Fruit fly (Drosophila melanogaster) whole organism, adult: ENCODE results near the gene CheA29a.

Experiments
- CG11617 ChIP-seq: fragments of 200-800 bp; sonication (Bioruptor generic); optimal IDR thresholded peaks from 2 replicates; lab custom pipeline; 2017; ENCODE audit warnings: mild to moderate bottlenecking, missing biosample characterization, missing genetic modification reagents, missing genetic modification characterization
- CG12768 ChIP-seq: fragments of 200-800 bp; sonication (Bioruptor generic); optimal IDR thresholded peaks from 2 replicates; lab custom pipeline; 2017; ENCODE audit warnings: missing biosample characterization, missing genetic modification characterization, mild to moderate bottlenecking, moderate library complexity, missing genetic modification reagents
- CG14711 ChIP-seq: fragments of 200-800 bp; sonication (Bioruptor generic); optimal IDR thresholded peaks from 2 replicates; lab custom pipeline; 2018; ENCODE audit warnings: missing biosample characterization, mild to moderate bottlenecking, missing genetic modification characterization, moderate library complexity
- CG1620 ChIP-seq: fragments of 200-800 bp; sonication (Bioruptor generic); optimal IDR thresholded peaks from 2 replicates; lab custom pipeline; 2016; ENCODE audit warnings: missing biosample characterization, missing genetic modification characterization
- CG33017 ChIP-seq: fragments of 200-800 bp; sonication (Bioruptor generic); optimal IDR thresholded peaks from 2 replicates; lab custom pipeline; 2018; ENCODE audit warnings: missing biosample characterization, mild to moderate bottlenecking, missing genetic modification characterization, moderate library complexity
- CG5204 ChIP-seq: fragments of 200-800 bp; sonication (Bioruptor generic); optimal IDR thresholded peaks from 2 replicates; lab custom pipeline; 2016; ENCODE audit warnings: missing biosample characterization, missing genetic modification characterization
- CG7045 ChIP-seq: fragments of 200-800 bp; sonication (Bioruptor generic); optimal IDR thresholded peaks from 2 replicates; lab custom pipeline; 2017; ENCODE audit warnings: missing biosample characterization, mild to moderate bottlenecking, missing genetic modification characterization
- CG7101 ChIP-seq: fragments of 200-800 bp; sonication (Bioruptor generic); optimal IDR thresholded peaks from 2 replicates; lab custom pipeline; 2018; ENCODE audit warnings: missing biosample characterization, mild to moderate bottlenecking, missing genetic modification characterization, moderate library complexity
- Clk ChIP-seq: fragments of 200-800 bp; sonication (Bioruptor generic); optimal IDR thresholded peaks from 2 replicates; lab custom pipeline; 2017; ENCODE audit warnings: missing biosample characterization, missing genetic modification characterization
- Crg-1 ChIP-seq: fragments of 200-800 bp; sonication (Bioruptor generic); optimal IDR thresholded peaks from 2 replicates; lab custom pipeline; 2016; ENCODE audit warnings: missing biosample characterization, missing genetic modification characterization
- Hr96 ChIP-seq: fragments of 200-800 bp; sonication (Bioruptor generic); optimal IDR thresholded peaks from 2 replicates; lab custom pipeline; 2016; ENCODE audit warnings: missing biosample characterization, missing genetic modification characterization
- Mnt ChIP-seq: fragments of 200-800 bp; sonication (Bioruptor generic); optimal IDR thresholded peaks from 2 replicates; lab custom pipeline; 2016; ENCODE audit warnings: missing biosample characterization, mild to moderate bottlenecking, missing genetic modification characterization
- bab1 ChIP-seq: fragments of 200-800 bp; sonication (Bioruptor generic); optimal IDR thresholded peaks from 3 replicates; lab custom pipeline; 2019; ENCODE audit warnings: missing biosample characterization, mild to moderate bottlenecking, missing genetic modification characterization, moderate library complexity
- cic ChIP-seq: fragments of 200-800 bp; sonication (Bioruptor generic); optimal IDR thresholded peaks from 2 replicates; lab custom pipeline; 2017; ENCODE audit warnings: missing biosample characterization, mild to moderate bottlenecking, missing genetic modification characterization, moderate library complexity
- cnc ChIP-seq, 2 experiments: fragments of >200 bp; optimal IDR thresholded peaks; 2 replicates each; lab custom pipeline; 2017
- kay ChIP-seq: fragments of 200-800 bp; sonication (Bioruptor generic); peaks from one replicate; lab custom pipeline; 2016; ENCODE audit warnings: missing biosample characterization, missing genetic modification characterization, borderline replicate concordance
- ovo ChIP-seq: fragments of 200-800 bp; sonication (Bioruptor generic); optimal IDR thresholded peaks from 2 replicates; lab custom pipeline; 2016; ENCODE audit warnings: missing biosample characterization, missing genetic modification characterization
- pad ChIP-seq: fragments of 200-800 bp; sonication (Bioruptor generic); optimal IDR thresholded peaks from 3 replicates; lab custom pipeline; 2017; ENCODE audit warnings: missing biosample characterization, missing genetic modification characterization, mild to moderate bottlenecking, moderate library complexity, missing genetic modification reagents
- tj ChIP-seq: fragments of 200-800 bp; sonication (Bioruptor generic); optimal IDR thresholded peaks from 3 replicates; lab custom pipeline; 2017; ENCODE audit warnings: missing biosample characterization, mild to moderate bottlenecking, missing genetic modification characterization, moderate library complexity
- toe ChIP-seq: fragments of 200-800 bp; sonication (Bioruptor generic); optimal IDR thresholded peaks from 2 replicates; lab custom pipeline; 2016; ENCODE audit warnings: missing biosample characterization, missing genetic modification characterization

Gene CheA29a

dm6 chr2L:8481623-8482424 is 4.7 kb downstream of the CheA29a start, which contains the start of gene CG43796:
CG43796 (plus strand) TSS chr2L:8482374.
- TF ChIP-seq tj (GFP tag; lab: Kevin White, UChicago) (no peak), bab1 (GFP tag; lab: Kevin White, UChicago) (peak; percentile 32), Hr96 (no peak), CG12768 (GFP tag; lab: Kevin White, UChicago) (no peak), CG14711 (tag; lab: Kevin White, UChicago) (no peak)

DNA sequence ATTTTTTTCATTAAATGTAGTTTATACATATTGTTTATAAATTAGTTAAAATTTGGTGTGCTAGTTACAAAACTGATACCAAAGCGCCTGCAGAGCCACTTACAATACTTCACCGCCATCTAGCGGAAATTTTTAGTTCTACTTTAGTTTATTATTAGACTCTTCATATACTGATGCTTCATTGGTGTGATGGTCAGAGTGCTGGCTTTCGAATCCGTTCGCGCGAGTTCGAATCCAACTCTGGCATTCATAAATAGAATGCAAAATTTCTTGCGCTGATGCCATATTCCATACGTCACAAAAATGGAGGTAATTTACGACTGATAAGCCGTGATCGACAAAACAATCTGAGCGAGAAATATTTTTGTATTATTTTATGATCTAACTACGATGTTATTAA is 8.4 kb downstream of the CheA29a start:
- peak; percentile 68 for TF ChIP-seq bab1 (GFP tag; lab: Kevin White, UChicago)
- TF ChIP-seq kay (GFP tag; lab: Kevin White, UChicago): peak; percentile 72
- peak; percentile 3 for TF ChIP-seq cic
- no peak for TF ChIP-seq Clk (GFP tag; lab: Kevin White, UChicago)
- TF ChIP-seq toe (GFP tag; lab: Kevin White, UChicago): no peak
- TF ChIP-seq CG7101 (tag; lab: Kevin White, UChicago): peak; percentile 28
- TF ChIP-seq CG5204: no peak

DNA sequence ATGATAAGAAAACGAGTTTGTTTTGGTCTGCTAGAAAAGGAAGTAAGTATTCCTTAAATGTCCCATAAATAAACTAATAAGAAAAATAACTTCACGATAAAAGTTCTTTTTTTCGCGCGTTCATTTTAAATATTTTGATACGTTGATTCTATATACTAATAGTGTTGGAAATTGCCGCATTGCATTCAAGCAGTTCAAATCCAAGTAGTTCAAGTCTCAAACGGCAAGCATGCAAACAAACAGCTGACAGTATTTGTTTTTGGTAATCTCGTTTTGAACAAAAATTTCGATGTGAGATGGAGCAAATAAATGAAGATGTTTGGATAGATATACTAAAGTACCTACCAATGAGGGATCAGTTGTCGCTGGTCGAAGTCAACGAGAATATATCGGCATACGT is 11.6 kb downstream of the CheA29a start, which contains the start of gene CG13088:
Gene CG13088, plus strand, starts transcription at position 247 of the 400 bp plus-strand sequence.
- peak; percentile 66 for TF ChIP-seq Mnt (GFP tag; lab: Kevin White, UChicago)
- TF ChIP-seq CG33017: no peak
- TF ChIP-seq CG7045 (GFP tag; lab: Kevin White, UChicago): no peak
- TF ChIP-seq CG7101 (tag; lab: Kevin White, UChicago): peak; percentile 68
- TF ChIP-seq pad: peak; percentile 48
- peak; percentile 39 for TF ChIP-seq CG5204
- peak; percentile 56 for TF ChIP-seq Crg-1
- TF ChIP-seq toe (GFP tag; lab: Kevin White, UChicago): peak; percentile 53
- no peak for TF ChIP-seq CG11617 (GFP tag; lab: Kevin White, UChicago)
- TF ChIP-seq cic: no peak
- TF ChIP-seq CG1620 (GFP tag; lab: Kevin White, UChicago): peak; percentile 67
- no peak for TF ChIP-seq kay (GFP tag; lab: Kevin White, UChicago)
- TF ChIP-seq ovo (GFP tag; lab: Kevin White, UChicago): peak; percentile 42
- TF ChIP-seq CG12768 (GFP tag; lab: Kevin White, UChicago): no peak
- TF ChIP-seq Clk (GFP tag; lab: Kevin White, UChicago): no peak
- peak; percentile 42 for TF ChIP-seq bab1 (GFP tag; lab: Kevin White, UChicago)
- peak; percentile 31 for TF ChIP-seq CG14711 (tag; lab: Kevin White, UChicago)
- no peak for TF ChIP-seq cnc (optimal IDR thresholded peaks at IDR 0.05; lab: Kevin White, UChicago)
- TF ChIP-seq Hr96: no peak
- no peak for TF ChIP-seq tj (GFP tag; lab: Kevin White, UChicago)

DNA sequence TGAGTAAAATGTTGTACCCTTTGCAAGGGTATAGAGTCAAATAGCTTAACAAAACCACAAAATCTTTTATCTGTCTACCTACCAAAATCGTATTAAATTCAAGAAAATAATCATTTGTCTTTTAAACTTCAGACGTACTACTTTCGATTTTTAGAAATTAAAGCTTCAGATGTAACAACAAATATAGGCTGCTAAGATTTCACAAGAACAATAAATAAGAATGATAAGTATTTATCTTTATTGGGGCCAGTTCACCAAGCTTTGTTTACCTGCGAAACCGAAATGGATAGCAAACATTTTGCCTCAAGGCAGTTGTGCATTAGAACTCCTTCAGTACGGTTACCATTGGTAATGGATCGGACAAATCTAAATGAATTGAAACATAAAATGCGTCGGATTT is 13.3 kb downstream of the CheA29a start, which contains the start of gene CG43400:
Gene CG43400, plus strand, starts transcription at position 301 of the 400 bp plus-strand sequence.
- TF ChIP-seq toe (GFP tag; lab: Kevin White, UChicago) (no peak), kay (GFP tag; lab: Kevin White, UChicago) (peak; percentile 82), Mnt (GFP tag; lab: Kevin White, UChicago) (no peak), CG5204 (no peak), CG33017 (no peak), CG14711 (tag; lab: Kevin White, UChicago) (no peak), ovo (GFP tag; lab: Kevin White, UChicago) (no peak), CG1620 (GFP tag; lab: Kevin White, UChicago) (no peak), bab1 (GFP tag; lab: Kevin White, UChicago) (no peak)

- TF ChIP-seq CG7101 (tag; lab: Kevin White, UChicago): no peak
- no peak for TF ChIP-seq CG12768 (GFP tag; lab: Kevin White, UChicago)
- TF ChIP-seq kay (GFP tag; lab: Kevin White, UChicago): no peak
- no peak for TF ChIP-seq CG1620 (GFP tag; lab: Kevin White, UChicago)
- no peak for TF ChIP-seq bab1 (GFP tag; lab: Kevin White, UChicago)
- TF ChIP-seq toe (GFP tag; lab: Kevin White, UChicago): no peak
- TF ChIP-seq Mnt (GFP tag; lab: Kevin White, UChicago): no peak
- no peak for TF ChIP-seq cnc (optimal IDR thresholded peaks at IDR 0.05; lab: Kevin White, UChicago)
- no peak for TF ChIP-seq pad
- TF ChIP-seq Hr96: no peak
- no peak for TF ChIP-seq Clk (GFP tag; lab: Kevin White, UChicago)
- no peak for TF ChIP-seq Crg-1
- no peak for TF ChIP-seq CG14711 (tag; lab: Kevin White, UChicago)
- TF ChIP-seq CG11617 (GFP tag; lab: Kevin White, UChicago): no peak
- TF ChIP-seq CG5204: no peak
- no peak for TF ChIP-seq CG33017
Observed at dm6 chr2L:8496269-8496668, 19.1 kb downstream of the CheA29a start, which contains the start of gene Bace. Bace (minus strand) TSS chr2L:8496307.

DNA sequence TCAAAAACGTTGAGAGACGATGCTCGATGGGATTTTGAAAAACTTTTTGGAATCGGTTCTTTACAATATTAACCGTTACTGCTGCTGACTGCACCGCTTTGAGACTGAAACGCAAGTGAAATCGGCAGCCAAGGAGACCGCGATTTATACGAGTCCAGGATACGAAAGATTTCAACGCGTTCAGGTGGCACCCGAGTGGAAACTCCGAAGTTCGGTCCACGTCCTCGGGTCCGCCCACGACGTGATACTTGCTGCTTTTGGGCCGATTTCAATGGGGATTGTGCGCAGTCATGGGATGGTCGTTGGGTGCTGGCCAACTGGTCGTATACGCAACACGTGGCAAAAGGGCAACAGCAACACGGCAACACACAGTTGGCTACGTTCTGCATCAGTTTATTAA is 29.6 kb downstream of the CheA29a start, which contains the start of gene Dh31:
Gene Dh31, minus strand, starts transcription at position 117 of the 400 bp plus-strand sequence.
- TF ChIP-seq CG7045 (GFP tag; lab: Kevin White, UChicago) (no peak), toe (GFP tag; lab: Kevin White, UChicago) (no peak), Crg-1 (no peak), Mnt (GFP tag; lab: Kevin White, UChicago) (no peak), CG7101 (tag; lab: Kevin White, UChicago) (no peak), Hr96 (no peak), kay (GFP tag; lab: Kevin White, UChicago) (no peak), CG5204 (no peak), pad (no peak), CG12768 (GFP tag; lab: Kevin White, UChicago) (no peak), CG11617 (GFP tag; lab: Kevin White, UChicago) (no peak), bab1 (GFP tag; lab: Kevin White, UChicago) (no peak), Clk (GFP tag; lab: Kevin White, UChicago) (no peak), cic (no peak), ovo (GFP tag; lab: Kevin White, UChicago) (no peak)
